Fruit fly (Drosophila melanogaster) whole organism, pupa: ENCODE results near the gene CG7465.

Source experiments
- CG17806 ChIP-seq: fragments of 200-800 bp; sonication (Bioruptor generic); optimal IDR thresholded peaks from 2 replicates; lab custom pipeline; 2018; ENCODE audit warnings: missing biosample characterization, mild to moderate bottlenecking, missing genetic modification characterization, moderate library complexity
- CG4496 ChIP-seq: fragments of 200-800 bp; sonication (Bioruptor generic); IDR thresholded peaks from 3 replicates; pipeline ENCODE4 v1.3.6; 2022; ENCODE audit warnings: missing biosample characterization, missing genetic modification characterization
- EcR ChIP-seq: fragments of 200-800 bp; sonication (Bioruptor generic); optimal IDR thresholded peaks from 3 replicates; lab custom pipeline; 2019; ENCODE audit warnings: missing biosample characterization, missing genetic modification characterization, mild to moderate bottlenecking, moderate library complexity, missing genetic modification reagents

DNA sequence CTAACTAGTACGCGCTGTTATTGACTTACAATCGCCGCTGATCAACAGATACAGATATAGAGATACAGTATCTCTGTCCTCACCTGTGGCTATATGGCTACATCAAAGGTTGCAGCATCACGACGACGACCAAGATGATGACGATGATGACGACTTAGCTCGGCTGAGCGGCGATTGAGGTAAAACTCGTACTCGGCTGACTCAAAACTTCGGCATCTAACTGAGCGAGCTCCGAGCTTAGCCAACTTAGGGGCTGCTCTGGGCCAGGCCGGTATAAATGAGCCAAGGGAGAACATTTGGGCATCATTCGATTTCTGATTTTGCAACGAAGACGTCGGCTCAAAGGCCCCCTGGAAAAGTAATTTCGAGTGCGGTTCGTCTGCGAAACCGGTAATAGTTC lies 43.7 kb upstream of the CG7465 start, which contains the start of gene CG15021:
- TF ChIP-seq CG17806 (tag; lab: Kevin White, UChicago) (no peak), EcR (GFP tag; lab: Kevin White, UChicago) (no peak), CG4496 (GFP tag; lab: Robert Waterston, UW) (no peak)
